Fruit fly (Drosophila melanogaster) whole organism, wandering third instar larva: ENCODE measurements around the gene rtv.

Source experiments
- Dif ChIP-seq: fragments of 200-275, 200-300 bp; sonication (Bioruptor generic); optimal IDR thresholded peaks from 2 replicates; lab custom pipeline; 2018; ENCODE audit warnings: missing biosample characterization, missing genetic modification characterization; ENCODE audit not compliant: partially characterized antibody
- HLH106 ChIP-seq: fragments of 200-800 bp; optimal IDR thresholded peaks from 3 replicates; lab custom pipeline; 2019; ENCODE audit warnings: missing biosample characterization, mild to moderate bottlenecking, missing genetic modification characterization, moderate library complexity
- Hr78 ChIP-seq: fragments of >200 bp; optimal IDR thresholded peaks from 2 replicates; lab custom pipeline; 2017; ENCODE audit warnings: missing biosample characterization, missing genetic modification characterization
- Hr83 ChIP-seq: fragments of 200-300 bp; sonication (Bioruptor generic); optimal IDR thresholded peaks from 2 replicates; lab custom pipeline; 2016; ENCODE audit warnings: missing biosample characterization, mild to moderate bottlenecking, missing genetic modification characterization, moderate library complexity; ENCODE audit not compliant: poor library complexity, severe bottlenecking
- Mio ChIP-seq: sonication (Bioruptor generic); optimal IDR thresholded peaks from 2 replicates; lab custom pipeline; 2016; ENCODE audit warnings: missing biosample characterization, missing genetic modification characterization
- Myc ChIP-seq: fragments of >200 bp; optimal IDR thresholded peaks from 2 replicates; lab custom pipeline; 2017
- N ChIP-seq: fragments of >200 bp; optimal IDR thresholded peaks from 2 replicates; lab custom pipeline; 2018; ENCODE audit warnings: missing biosample characterization, missing external identifiers, missing genetic modification characterization
- OdsH ChIP-seq: fragments of 200-800 bp; sonication (Bioruptor generic); optimal IDR thresholded peaks from 2 replicates; lab custom pipeline; 2016; ENCODE audit warnings: missing biosample characterization, mild to moderate bottlenecking, missing genetic modification characterization
- Sp1 ChIP-seq: fragments of 200-800 bp; sonication (Bioruptor generic); optimal IDR thresholded peaks from 3 replicates; lab custom pipeline; 2019; ENCODE audit warnings: missing biosample characterization, mild to moderate bottlenecking, missing genetic modification characterization, moderate library complexity
- br ChIP-seq: fragments of 200-800 bp; sonication (Bioruptor generic); optimal IDR thresholded peaks from 2 replicates; lab custom pipeline; 2016; ENCODE audit warnings: missing biosample characterization, missing genetic modification characterization
- brk ChIP-seq: fragments of 200-800 bp; sonication (Bioruptor generic); optimal IDR thresholded peaks from 2 replicates; lab custom pipeline; 2016; ENCODE audit warnings: missing biosample characterization, mild to moderate bottlenecking, missing genetic modification characterization
- dl ChIP-seq, 2 experiments: fragments of 175-275, 200-275 bp in 1 of 2; fragments of 200-275 bp in 1 of 2; sonication (Bioruptor generic); optimal IDR thresholded peaks; lab custom pipeline; 2018; ENCODE audit warnings: mild to moderate bottlenecking in 2 of 2, missing biosample characterization in 2 of 2, missing genetic modification characterization in 2 of 2, moderate library complexity in 2 of 2; ENCODE audit not compliant: partially characterized antibody in 2 of 2, insufficient read depth in 1 of 2
- dsf ChIP-seq: sonication (Bioruptor generic); optimal IDR thresholded peaks from 2 replicates; lab custom pipeline; 2016; ENCODE audit warnings: missing biosample characterization, missing genetic modification characterization, borderline replicate concordance
- ey ChIP-seq: fragments of 200-800 bp; sonication (Bioruptor generic); optimal IDR thresholded peaks from 2 replicates; lab custom pipeline; 2016; ENCODE audit warnings: missing biosample characterization, missing genetic modification characterization
- foxo ChIP-seq, 2 experiments: fragments of 200-800 bp; sonication (Bioruptor generic); optimal IDR thresholded peaks; 2 replicates in 1 of 2; 3 replicates in 1 of 2; lab custom pipeline; 2016 to 2017; ENCODE audit warnings: missing biosample characterization in 2 of 2, missing genetic modification characterization in 2 of 2
- fru ChIP-seq: fragments of 200-800 bp; sonication (Bioruptor generic); optimal IDR thresholded peaks from 3 replicates; lab custom pipeline; 2016; ENCODE audit warnings: missing biosample characterization, mild to moderate bottlenecking, missing genetic modification characterization
- h ChIP-seq: fragments of 200-800 bp; sonication (Bioruptor generic); optimal IDR thresholded peaks from 3 replicates; lab custom pipeline; 2016; ENCODE audit warnings: missing biosample characterization, mild to moderate bottlenecking, missing genetic modification characterization
- jim ChIP-seq: fragments of 175-275, 200-325 bp; sonication (Bioruptor generic); optimal IDR thresholded peaks from 2 replicates; lab custom pipeline; 2016; ENCODE audit warnings: missing biosample characterization, mild to moderate bottlenecking, missing genetic modification characterization
- lola ChIP-seq: fragments of >200 bp; optimal IDR thresholded peaks from 2 replicates; lab custom pipeline; 2017; ENCODE audit warnings: missing biosample characterization, missing genetic modification characterization
- psq ChIP-seq: fragments of 200-800 bp; sonication (Bioruptor generic); optimal IDR thresholded peaks from 3 replicates; lab custom pipeline; 2017; ENCODE audit warnings: missing biosample characterization, mild to moderate bottlenecking, missing genetic modification characterization, moderate library complexity
- rgr ChIP-seq: fragments of 200-800 bp; sonication (Bioruptor generic); optimal IDR thresholded peaks from 3 replicates; lab custom pipeline; 2016; ENCODE audit warnings: missing biosample characterization, mild to moderate bottlenecking, missing genetic modification characterization
- sage ChIP-seq: fragments of 200-800 bp; sonication (Bioruptor generic); optimal IDR thresholded peaks from 2 replicates; lab custom pipeline; 2016; ENCODE audit warnings: missing biosample characterization, mild to moderate bottlenecking, missing genetic modification characterization
- sv ChIP-seq: fragments of 200-800 bp; sonication (Bioruptor generic); optimal IDR thresholded peaks from 3 replicates; lab custom pipeline; 2016; ENCODE audit warnings: missing biosample characterization, missing genetic modification characterization
- woc ChIP-seq: sonication (Bioruptor generic); optimal IDR thresholded peaks from 2 replicates; lab custom pipeline; 2016; ENCODE audit warnings: missing biosample characterization, mild to moderate bottlenecking, missing genetic modification characterization

The rtv gene

dm6 chrX:11109670-11110069 lies 44.1 kb downstream of the rtv start:
- TF ChIP-seq Hr83 (GFP tag; lab: Kevin White, UChicago) (no peak), ey (no peak), lola (GFP tag; lab: Kevin White, UChicago) (no peak), dl (GFP tag; optimal IDR thresholded peaks at IDR 0.05; lab: Kevin White, UChicago; ENCODE audit: insufficient read depth in 1 of 2, partially characterized antibody in 2 of 2) (no peak), Mio (no peak), HLH106 (no peak), jim (GFP tag; lab: Kevin White, UChicago) (no peak), br (no peak), Hr78 (no peak), Myc (lab: Kevin White, UChicago) (no peak)
- TF ChIP-seq, all 38 proteins: peak for 0

dm6 chrX:11108845-11109450 lies 44.8 kb downstream of the rtv start:
- TF ChIP-seq ey (no peak), N (GFP tag; lab: Kevin White, UChicago) (peak; percentile 35), HLH106 (peak; percentile 24)

- TF ChIP-seq psq (peak; percentile 31), h (GFP tag; lab: Kevin White, UChicago) (peak; percentile 62), sv (GFP tag; lab: Kevin White, UChicago) (peak; percentile 43), rgr (GFP tag; lab: Kevin White, UChicago) (peak; percentile 34), foxo (GFP tag; optimal IDR thresholded peaks at IDR 0.05; lab: Kevin White, UChicago) (peak in 1 of 2 experiments; percentile 58), sage (GFP tag; lab: Kevin White, UChicago) (peak; percentile 54), Sp1 (peak; percentile 48), br (peak; percentile 41), fru (peak; percentile 38), HLH106 (peak; percentile 64), OdsH (GFP tag; lab: Kevin White, UChicago) (peak; percentile 48), Hr83 (GFP tag; lab: Kevin White, UChicago) (peak; percentile 8), ey (peak; percentile 41), dsf (no peak), dl (GFP tag; optimal IDR thresholded peaks at IDR 0.05; lab: Kevin White, UChicago; ENCODE audit: insufficient read depth in 1 of 2, partially characterized antibody in 2 of 2) (no peak), brk (no peak), Dif (GFP tag; lab: Kevin White, UChicago) (no peak), woc (GFP tag; lab: Kevin White, UChicago) (peak; percentile 39)
Measured at dm6 chrX:11108148-11108844, 45.5 kb downstream of the rtv start, which contains the start of gene Hsp60A. TSS of gene Hsp60A (plus strand) at chrX:11108482.
